Worm (Caenorhabditis elegans) whole organism, L3 larva: ENCODE results near the gene ftr-1.

Experiments
- R02D3.7 ChIP-seq: fragments of 150-350 bp; optimal IDR thresholded peaks from 2 replicates; lab custom pipeline; 2014; ENCODE audit warnings: missing biosample characterization, missing genetic modification characterization
- ZK546.5 ChIP-seq: sonication (generic microtip); optimal IDR thresholded peaks from 2 replicates; lab custom pipeline; 2017; ENCODE audit warnings: missing biosample characterization, missing genetic modification characterization
- aly-2 ChIP-seq: fragments of 150-350 bp; optimal IDR thresholded peaks from 2 replicates; lab custom pipeline; 2014; ENCODE audit warnings: missing biosample characterization, missing genetic modification characterization
- ama-1 ChIP-seq: fragments of 150-350 bp; optimal IDR thresholded peaks from 2 replicates; lab custom pipeline; 2018
- ceh-16 ChIP-seq: sonication (generic microtip); optimal IDR thresholded peaks from 2 replicates; lab custom pipeline; 2017; ENCODE audit warnings: missing biosample characterization, missing genetic modification characterization
- ceh-28 ChIP-seq: fragments of 150-350 bp; optimal IDR thresholded peaks from 2 replicates; lab custom pipeline; 2014; ENCODE audit warnings: missing biosample characterization, missing genetic modification reagents, missing genetic modification characterization
- ceh-82 ChIP-seq: fragments of 150-350 bp; optimal IDR thresholded peaks from 2 replicates; lab custom pipeline; 2014; ENCODE audit warnings: missing biosample characterization, missing genetic modification characterization
- ceh-9 ChIP-seq: sonication (generic microtip); optimal IDR thresholded peaks from 2 replicates; lab custom pipeline; 2018; ENCODE audit warnings: missing biosample characterization, missing genetic modification characterization
- daf-12 ChIP-seq: fragments of 150-350 bp; optimal IDR thresholded peaks from 2 replicates; lab custom pipeline; 2014; ENCODE audit warnings: missing biosample characterization, missing genetic modification reagents, missing genetic modification characterization
- egl-27 ChIP-seq: sonication (generic microtip); optimal IDR thresholded peaks from 4 replicates; lab custom pipeline; 2017; ENCODE audit warnings: missing biosample characterization, missing genetic modification reagents, missing genetic modification characterization
- egl-5 ChIP-seq: fragments of 150-350 bp; optimal IDR thresholded peaks from 2 replicates; lab custom pipeline; 2017; ENCODE audit warnings: missing biosample characterization, missing genetic modification reagents, missing genetic modification characterization, inconsistent platforms
- elt-2 ChIP-seq: sonication (generic microtip); optimal IDR thresholded peaks from 2 replicates; lab custom pipeline; 2016; ENCODE audit warnings: missing genetic modification reagents, mild to moderate bottlenecking, missing genetic modification characterization, missing compliant biosample characterization
- elt-3 ChIP-seq, 3 experiments: fragments of 150-350 bp in 1 of 3; sonication (generic microtip) in 2 of 3; optimal IDR thresholded peaks; 2 replicates in 2 of 3; 4 replicates in 1 of 3; lab custom pipeline; 2014 to 2017; ENCODE audit warnings: missing biosample characterization in 3 of 3, missing genetic modification characterization in 3 of 3
- eor-1 ChIP-seq, 2 experiments: fragments of 150-350 bp; optimal IDR thresholded peaks; 2 replicates each; lab custom pipeline; 2014 to 2018; ENCODE audit warnings: missing biosample characterization in 2 of 2, missing genetic modification characterization in 2 of 2
- fkh-10 ChIP-seq: sonication (generic microtip); optimal IDR thresholded peaks from 2 replicates; lab custom pipeline; 2017; ENCODE audit warnings: missing biosample characterization, missing genetic modification reagents, missing genetic modification characterization
- fkh-2 ChIP-seq: fragments of 150-350 bp; optimal IDR thresholded peaks from 2 replicates; lab custom pipeline; 2014; ENCODE audit warnings: missing biosample characterization, missing genetic modification reagents, missing genetic modification characterization
- fos-1 ChIP-seq: fragments of 150-350 bp; optimal IDR thresholded peaks from 2 replicates; lab custom pipeline; 2014; ENCODE audit warnings: missing biosample characterization, missing genetic modification characterization
- lsy-12 ChIP-seq: sonication (generic microtip); optimal IDR thresholded peaks from 2 replicates; lab custom pipeline; 2016; ENCODE audit warnings: mild to moderate bottlenecking, missing genetic modification characterization, missing compliant biosample characterization
- mdl-1 ChIP-seq: fragments of 150-350 bp; optimal IDR thresholded peaks from 2 replicates; lab custom pipeline; 2014; ENCODE audit warnings: missing biosample characterization, missing genetic modification characterization
- mml-1 ChIP-seq: fragments of 150-350 bp; sonication (generic microtip); optimal IDR thresholded peaks from 3 replicates; lab custom pipeline; 2014; ENCODE audit warnings: missing biosample characterization, missing genetic modification characterization
- nhr-11 ChIP-seq: fragments of 150-350 bp; optimal IDR thresholded peaks from 2 replicates; lab custom pipeline; 2014; ENCODE audit warnings: missing biosample characterization, missing genetic modification characterization
- nhr-12 ChIP-seq: fragments of 150-350 bp; optimal IDR thresholded peaks from 2 replicates; lab custom pipeline; 2014; ENCODE audit warnings: missing biosample characterization, missing genetic modification characterization
- nhr-23 ChIP-seq: fragments of 150-350 bp; optimal IDR thresholded peaks from 2 replicates; lab custom pipeline; 2014; ENCODE audit warnings: missing biosample characterization, missing genetic modification reagents, missing genetic modification characterization
- nhr-28 ChIP-seq: fragments of 150-350 bp; optimal IDR thresholded peaks from 2 replicates; lab custom pipeline; 2014; ENCODE audit warnings: missing biosample characterization, missing genetic modification characterization
- nhr-43 ChIP-seq: sonication (generic microtip); optimal IDR thresholded peaks from 2 replicates; lab custom pipeline; 2016; ENCODE audit warnings: mild to moderate bottlenecking, missing genetic modification characterization, missing compliant biosample characterization; ENCODE audit not compliant: poor library complexity, severe bottlenecking
- nhr-67 ChIP-seq: fragments of 150-350 bp; optimal IDR thresholded peaks from 2 replicates; lab custom pipeline; 2014; ENCODE audit warnings: missing biosample characterization, missing genetic modification characterization
- nhr-76 ChIP-seq: fragments of 150-350 bp; sonication (generic microtip); optimal IDR thresholded peaks from 5 replicates; lab custom pipeline; 2014; ENCODE audit warnings: missing biosample characterization, missing genetic modification characterization
- pha-4 ChIP-seq: fragments of 150-350 bp; optimal IDR thresholded peaks from 2 replicates; lab custom pipeline; 2014; ENCODE audit warnings: missing biosample characterization, missing genetic modification reagents, missing genetic modification characterization
- pqm-1 ChIP-seq: fragments of 150-350 bp; optimal IDR thresholded peaks from 2 replicates; lab custom pipeline; 2017; ENCODE audit warnings: missing biosample characterization, missing genetic modification characterization, inconsistent platforms
- sea-2 ChIP-seq: fragments of 150-350 bp; sonication (generic microtip); optimal IDR thresholded peaks from 4 replicates; lab custom pipeline; 2014; ENCODE audit warnings: missing biosample characterization, missing genetic modification reagents, missing genetic modification characterization
- skn-1 ChIP-seq: fragments of 150-350 bp; optimal IDR thresholded peaks from 2 replicates; lab custom pipeline; 2014; ENCODE audit warnings: missing biosample characterization, missing genetic modification characterization
- snpc-4 ChIP-seq: fragments of 150-350 bp; optimal IDR thresholded peaks from 2 replicates; lab custom pipeline; 2014; ENCODE audit warnings: missing biosample characterization, missing genetic modification characterization
- tbx-2 ChIP-seq: sonication (generic microtip); optimal IDR thresholded peaks from 2 replicates; lab custom pipeline; 2016; ENCODE audit warnings: mild to moderate bottlenecking, missing genetic modification characterization, missing compliant biosample characterization
- unc-39 ChIP-seq: sonication (generic microtip); optimal IDR thresholded peaks from 4 replicates; lab custom pipeline; 2017; ENCODE audit warnings: missing biosample characterization, missing genetic modification characterization
- unc-62 ChIP-seq: fragments of 150-350 bp; sonication (generic microtip); optimal IDR thresholded peaks from 4 replicates; lab custom pipeline; 2014; ENCODE audit warnings: missing biosample characterization, missing genetic modification reagents, missing genetic modification characterization
- ztf-11 ChIP-seq: fragments of 150-350 bp; optimal IDR thresholded peaks from 2 replicates; lab custom pipeline; 2014; ENCODE audit warnings: missing biosample characterization, missing genetic modification characterization
- ztf-4 ChIP-seq: fragments of 150-350 bp; optimal IDR thresholded peaks from 2 replicates; lab custom pipeline; 2014; ENCODE audit warnings: missing biosample characterization, missing genetic modification characterization

Gene ftr-1

DNA sequence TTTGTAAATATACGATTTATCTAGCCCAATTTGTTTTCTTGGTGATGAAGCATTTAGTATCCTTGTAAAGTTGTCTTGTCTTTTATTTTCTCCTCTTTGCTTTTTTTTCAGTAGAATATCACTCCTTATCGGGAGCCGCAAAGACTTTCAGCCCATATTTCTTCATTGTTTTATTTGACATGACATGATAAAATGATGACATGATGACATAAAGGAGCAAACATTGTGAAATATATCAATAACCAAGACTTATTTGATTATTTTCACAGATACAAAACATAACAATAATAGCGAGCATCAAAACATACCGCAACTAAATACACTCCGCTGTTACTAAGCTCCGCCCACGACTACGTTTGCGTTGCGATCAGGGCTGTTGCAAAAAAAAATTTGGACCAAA is 31.0 kb upstream of the ftr-1 start:
- TF ChIP-seq nhr-12 (tag; lab: Kevin White, UChicago) (no peak), skn-1 (tag; lab: Kevin White, UChicago) (peak; percentile 90), pqm-1 (tag; lab: Kevin White, UChicago) (no peak), elt-2 (tag; lab: Kevin White, UChicago) (peak; percentile 71), ama-1 (lab: Kevin White, UChicago) (no peak), ceh-16 (tag; lab: Kevin White, UChicago) (no peak)

DNA sequence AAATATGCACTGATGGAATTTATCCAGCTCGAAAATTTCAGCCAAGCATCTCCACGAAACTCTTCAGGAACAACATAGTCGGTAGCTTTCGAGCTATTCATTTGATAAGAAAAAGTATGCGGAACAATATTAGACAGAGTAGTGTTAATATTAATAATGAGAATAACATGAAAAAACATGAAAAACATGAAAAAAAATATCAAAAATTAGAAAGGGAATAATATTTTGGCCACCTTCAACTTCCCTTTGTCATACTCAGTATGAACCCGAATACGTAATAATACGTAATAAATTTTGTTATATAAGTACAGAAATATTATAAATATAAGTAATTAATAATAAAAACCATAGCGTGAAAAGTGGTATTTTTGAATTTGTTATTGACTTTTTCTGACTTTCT is 24.8 kb upstream of the ftr-1 start, which contains the start of gene srw-39:
TSS of gene srw-39 (minus strand) at position 101 of the 400 bp plus-strand sequence.
- TF ChIP-seq egl-5 (tag; lab: Kevin White, UChicago) (no peak), aly-2 (no peak), mml-1 (no peak), eor-1 (tag; optimal IDR thresholded peaks at IDR 0.05; lab: Kevin White, UChicago) (no peak), ama-1 (lab: Kevin White, UChicago) (no peak), nhr-67 (tag; lab: Kevin White, UChicago) (no peak), nhr-28 (tag; lab: Kevin White, UChicago) (no peak), nhr-11 (tag; lab: Kevin White, UChicago) (no peak), fos-1 (tag; lab: Kevin White, UChicago) (no peak), ztf-11 (tag; lab: Kevin White, UChicago) (no peak), pha-4 (tag; lab: Kevin White, UChicago) (no peak), unc-62 (GFP tag; lab: Kevin White, UChicago) (no peak), fkh-2 (tag; lab: Kevin White, UChicago) (no peak), tbx-2 (tag; lab: Kevin White, UChicago) (no peak), sea-2 (no peak), ceh-9 (tag; lab: Kevin White, UChicago) (no peak), pqm-1 (tag; lab: Kevin White, UChicago) (no peak), fkh-10 (GFP tag; lab: Kevin White, UChicago) (no peak), snpc-4 (tag; lab: Kevin White, UChicago) (no peak), elt-3 (tag; optimal IDR thresholded peaks at IDR 0.05; lab: Kevin White, UChicago) (no peak)
- TF ChIP-seq, all 47 proteins: peak for 0

DNA sequence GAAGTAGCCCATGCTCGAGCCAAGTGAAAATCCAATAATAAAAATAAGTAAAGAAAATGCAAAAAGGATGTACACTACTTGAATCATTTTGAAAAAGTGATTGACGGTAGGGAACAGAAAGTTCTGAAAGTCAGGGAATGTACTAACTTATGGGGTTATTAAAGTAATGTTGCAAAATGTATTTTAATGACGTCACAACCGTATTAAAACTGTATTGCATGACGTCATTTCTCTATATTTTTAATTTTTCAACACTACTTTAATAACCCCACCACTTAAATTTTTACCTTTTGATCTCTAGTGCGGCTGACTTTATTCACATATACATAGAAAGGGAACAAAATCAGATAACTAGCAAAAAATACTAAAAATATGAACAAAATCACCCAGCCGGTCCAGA is 14.5 kb upstream of the ftr-1 start:
- TF ChIP-seq nhr-43 (tag; lab: Kevin White, UChicago), result no peak

DNA sequence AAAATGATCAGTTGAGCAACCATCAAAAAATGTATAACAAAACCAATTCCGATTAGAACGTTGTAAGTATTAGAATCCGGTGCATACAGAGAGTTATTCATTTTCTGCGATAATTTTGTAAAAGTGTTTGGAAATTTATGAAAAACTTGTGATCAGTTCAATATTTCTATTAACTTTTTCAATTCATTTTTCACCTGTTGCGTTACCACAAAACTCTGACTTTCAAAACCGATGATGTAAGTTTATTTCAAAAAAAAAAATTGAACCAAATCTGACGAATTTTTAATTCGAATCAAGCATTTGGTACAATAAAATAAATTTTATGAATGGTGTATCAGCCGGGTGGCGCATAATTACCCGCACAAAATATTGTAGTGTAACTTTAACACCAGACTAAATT is 10.2 kb upstream of the ftr-1 start, which contains the start of gene srz-16:
TSS of gene srz-16 (minus strand) at position 101 of the 400 bp plus-strand sequence.
- TF ChIP-seq daf-12 (tag; lab: Kevin White, UChicago) (no peak), egl-5 (tag; lab: Kevin White, UChicago) (no peak), lsy-12 (no peak), ztf-4 (tag; lab: Kevin White, UChicago) (no peak), R02D3.7 (tag; lab: Kevin White, UChicago) (no peak), nhr-76 (no peak), pqm-1 (tag; lab: Kevin White, UChicago) (no peak), unc-39 (no peak), ama-1 (lab: Kevin White, UChicago) (no peak), ztf-11 (tag; lab: Kevin White, UChicago) (no peak), egl-27 (tag; lab: Kevin White, UChicago) (no peak), skn-1 (tag; lab: Kevin White, UChicago) (no peak), ceh-28 (tag; lab: Kevin White, UChicago) (no peak), pha-4 (tag; lab: Kevin White, UChicago) (no peak), mdl-1 (tag; lab: Kevin White, UChicago) (no peak), sea-2 (no peak), ceh-82 (no peak), fos-1 (tag; lab: Kevin White, UChicago) (no peak)

DNA sequence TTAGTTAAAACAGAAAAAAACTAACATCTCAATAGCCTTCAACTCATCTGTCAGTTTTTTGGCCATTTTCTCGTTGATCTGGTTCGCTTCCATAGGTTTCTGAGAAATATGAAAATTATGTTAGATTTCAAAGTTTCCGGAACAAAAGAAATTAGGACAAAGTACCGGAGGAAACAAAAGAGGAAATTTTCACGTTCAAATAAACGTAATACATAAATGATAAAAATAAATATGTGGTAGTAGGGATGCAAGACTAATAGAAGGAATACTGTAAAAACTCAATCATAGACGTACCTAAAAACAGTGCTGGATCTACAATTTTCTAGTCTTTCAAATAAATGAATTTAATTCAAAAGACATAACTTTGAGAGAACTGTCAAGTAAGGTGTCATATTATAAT is 8.0 kb upstream of the ftr-1 start, which contains the start of gene fbxa-116:
TSS of gene fbxa-116 (minus strand) at position 101 of the 400 bp plus-strand sequence.
- TF ChIP-seq snpc-4 (tag; lab: Kevin White, UChicago), result no peak
- TF ChIP-seq nhr-23 (tag; lab: Kevin White, UChicago), result no peak
- TF ChIP-seq fkh-2 (tag; lab: Kevin White, UChicago), result no peak
- no peak for TF ChIP-seq unc-62 (GFP tag; lab: Kevin White, UChicago)
- no peak for TF ChIP-seq elt-3 (tag; optimal IDR thresholded peaks at IDR 0.05; lab: Kevin White, UChicago)
- TF ChIP-seq ZK546.5 (tag; lab: Kevin White, UChicago), result no peak
